Fruit fly (Drosophila melanogaster): ENCODE data around the gene OXA1L.

Gene OXA1L

dm6 chr3L:10853131-10853471 lies 33.2 kb downstream of the OXA1L start:
- TF ChIP-seq tj (GFP tag; optimal IDR thresholded peaks at IDR 0.05) (peak; percentile 79), CG5204 (GFP tag; optimal IDR thresholded peaks at IDR 0.05) (no peak)

dm6 chr3L:10852347-10853130 lies 33.7 kb downstream of the OXA1L start:
- TF ChIP-seq tj (GFP tag; optimal IDR thresholded peaks at IDR 0.05) (peak; percentile 49), CG11617 (GFP tag; optimal IDR thresholded peaks at IDR 0.05) (peak; percentile 32), CG7045 (GFP tag; optimal IDR thresholded peaks at IDR 0.05) (peak; percentile 18), cic (GFP tag; optimal IDR thresholded peaks at IDR 0.05) (no peak), toe (GFP tag; optimal IDR thresholded peaks at IDR 0.05) (peak; percentile 42), Crg-1 (GFP tag; optimal IDR thresholded peaks at IDR 0.05) (no peak), CG12768 (GFP tag; optimal IDR thresholded peaks at IDR 0.05) (peak; percentile 64)

dm6 chr3L:10851853-10852346 lies 34.4 kb downstream of the OXA1L start:
- peak; percentile 20 for TF ChIP-seq CG5204 (GFP tag; optimal IDR thresholded peaks at IDR 0.05)
- no peak for TF ChIP-seq CG7101 (tag; optimal IDR thresholded peaks at IDR 0.05)

DNA sequence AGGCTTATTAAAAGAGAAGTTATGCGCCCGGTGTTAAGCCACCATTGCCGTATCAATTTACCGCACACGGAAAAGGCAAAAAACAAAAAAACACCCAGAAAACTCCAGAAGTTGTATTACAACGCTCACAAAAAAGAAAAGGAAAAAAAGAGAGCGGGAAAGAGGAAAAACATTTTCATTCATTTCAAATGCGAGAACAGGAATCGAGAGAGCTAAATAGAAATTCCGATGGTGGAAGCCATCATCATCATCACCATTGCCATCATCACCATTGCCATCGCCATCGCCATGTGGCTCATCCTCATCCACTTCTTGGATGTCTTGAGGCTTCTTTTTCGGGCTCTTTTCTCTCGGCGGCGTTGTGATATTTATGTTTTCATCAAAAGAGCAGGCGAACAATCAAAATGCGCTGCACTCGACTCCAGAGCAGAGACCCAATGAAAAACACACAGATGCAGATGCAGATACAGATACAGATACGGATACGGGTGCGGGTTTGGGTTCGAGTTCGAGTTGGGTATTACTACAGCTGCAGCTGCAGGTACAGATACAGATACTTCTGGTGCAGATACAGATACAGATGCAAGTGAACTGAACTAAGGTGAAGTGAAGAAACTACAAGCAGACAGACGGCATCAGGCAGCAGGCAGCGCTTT lies 35.0 kb downstream of the OXA1L start:
- TF ChIP-seq kay (GFP tag; ENCODE audit: borderline replicate concordance) (no peak), CG11617 (GFP tag; optimal IDR thresholded peaks at IDR 0.05) (no peak), Clk (GFP tag; optimal IDR thresholded peaks at IDR 0.05) (no peak), pad (GFP tag; optimal IDR thresholded peaks at IDR 0.05) (no peak), Hr96 (GFP tag; optimal IDR thresholded peaks at IDR 0.05) (no peak), CG14711 (tag; optimal IDR thresholded peaks at IDR 0.05) (no peak), ovo (GFP tag; optimal IDR thresholded peaks at IDR 0.05) (no peak), CG12768 (GFP tag; optimal IDR thresholded peaks at IDR 0.05) (no peak), CG5204 (GFP tag; optimal IDR thresholded peaks at IDR 0.05) (no peak), cic (GFP tag; optimal IDR thresholded peaks at IDR 0.05) (no peak), Crg-1 (GFP tag; optimal IDR thresholded peaks at IDR 0.05) (no peak), CG7101 (tag; optimal IDR thresholded peaks at IDR 0.05) (no peak), CG7045 (GFP tag; optimal IDR thresholded peaks at IDR 0.05) (no peak), toe (GFP tag; optimal IDR thresholded peaks at IDR 0.05) (no peak), bab1 (GFP tag; optimal IDR thresholded peaks at IDR 0.05) (no peak), CG33017 (tag; optimal IDR thresholded peaks at IDR 0.05) (no peak)

- TF ChIP-seq CG33017 (tag; optimal IDR thresholded peaks at IDR 0.05) (no peak), toe (GFP tag; optimal IDR thresholded peaks at IDR 0.05) (no peak), cnc (optimal IDR thresholded peaks at IDR 0.05) (no peak), CG7045 (GFP tag; optimal IDR thresholded peaks at IDR 0.05) (no peak), Clk (GFP tag; optimal IDR thresholded peaks at IDR 0.05) (no peak), kay (GFP tag; ENCODE audit: borderline replicate concordance) (no peak), CG7101 (tag; optimal IDR thresholded peaks at IDR 0.05) (no peak), CG1620 (GFP tag; optimal IDR thresholded peaks at IDR 0.05) (no peak), tj (GFP tag; optimal IDR thresholded peaks at IDR 0.05) (no peak), ovo (GFP tag; optimal IDR thresholded peaks at IDR 0.05) (no peak), Crg-1 (GFP tag; optimal IDR thresholded peaks at IDR 0.05) (no peak)
Measured at dm6 chr3L:10849620-10850302, 36.5 kb downstream of the OXA1L start.

DNA sequence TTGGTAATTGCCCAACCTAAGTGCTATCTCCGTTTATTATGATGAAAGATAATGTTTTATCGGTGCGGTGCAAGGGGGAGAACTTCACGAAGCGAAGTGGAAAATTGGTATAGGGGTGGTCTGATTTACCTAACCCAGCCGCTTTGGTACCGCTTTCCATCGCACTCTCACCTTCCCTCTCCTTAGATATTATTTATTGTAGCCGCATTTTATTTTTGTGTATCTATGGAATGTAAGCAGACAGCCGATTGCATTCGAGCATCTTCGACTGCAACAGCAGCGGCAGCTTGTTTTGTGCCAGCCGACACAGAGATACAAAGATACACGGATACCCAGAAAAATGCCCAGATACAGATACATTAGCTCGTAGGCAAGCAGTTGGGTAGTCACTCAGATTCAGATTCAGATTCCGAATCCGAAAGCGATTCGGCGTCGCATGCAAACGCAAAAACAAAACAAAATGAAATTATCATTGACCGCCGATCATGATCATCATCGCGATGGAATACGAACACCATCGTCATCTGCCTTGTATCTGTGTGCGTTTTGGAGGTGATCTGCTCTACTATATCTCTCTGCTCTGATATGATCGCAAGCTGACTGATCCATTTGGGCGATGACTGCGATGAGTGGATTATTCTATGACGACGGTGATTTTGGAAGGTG lies 37.4 kb downstream of the OXA1L start:
- TF ChIP-seq kay (GFP tag; ENCODE audit: borderline replicate concordance): no peak
- no peak for TF ChIP-seq CG1620 (GFP tag; optimal IDR thresholded peaks at IDR 0.05)
- peak; percentile 1 for TF ChIP-seq tj (GFP tag; optimal IDR thresholded peaks at IDR 0.05)

dm6 chr3L:10847790-10848492 lies 38.3 kb downstream of the OXA1L start:
- TF ChIP-seq Clk (GFP tag; optimal IDR thresholded peaks at IDR 0.05) (no peak), toe (GFP tag; optimal IDR thresholded peaks at IDR 0.05) (no peak), CG5204 (GFP tag; optimal IDR thresholded peaks at IDR 0.05) (no peak), ovo (GFP tag; optimal IDR thresholded peaks at IDR 0.05) (no peak), cic (GFP tag; optimal IDR thresholded peaks at IDR 0.05) (no peak), CG33017 (tag; optimal IDR thresholded peaks at IDR 0.05) (no peak), cnc (optimal IDR thresholded peaks at IDR 0.05) (no peak), tj (GFP tag; optimal IDR thresholded peaks at IDR 0.05) (no peak), CG7045 (GFP tag; optimal IDR thresholded peaks at IDR 0.05) (no peak), CG11617 (GFP tag; optimal IDR thresholded peaks at IDR 0.05) (no peak), pad (GFP tag; optimal IDR thresholded peaks at IDR 0.05) (no peak)

Measured in whole organism, adult.